Worm (Caenorhabditis elegans): ENCODE measurements around the gene C55C3.73.

ce11 chrIV:5658897-5659296 is 44.4 kb downstream of the C55C3.73 start:
- TF ChIP-seq fos-1 (tag; optimal IDR thresholded peaks at IDR 0.05) (peak; percentile 28), unc-55 (GFP tag; optimal IDR thresholded peaks at IDR 0.05) (no peak), nhr-25 (tag; optimal IDR thresholded peaks at IDR 0.05) (no peak), unc-62 (GFP tag; optimal IDR thresholded peaks at IDR 0.05) (no peak), unc-39 (tag; optimal IDR thresholded peaks at IDR 0.05) (no peak), nhr-10 (tag; optimal IDR thresholded peaks at IDR 0.05) (no peak), crh-2 (tag; optimal IDR thresholded peaks at IDR 0.05) (no peak), lin-13 (GFP tag; optimal IDR thresholded peaks at IDR 0.05) (no peak), elt-3 (tag; optimal IDR thresholded peaks at IDR 0.05) (no peak), ama-1 (optimal IDR thresholded peaks at IDR 0.05) (no peak), aly-2 (tag; optimal IDR thresholded peaks at IDR 0.05) (no peak), ztf-11 (tag; optimal IDR thresholded peaks at IDR 0.05) (no peak), elt-1 (tag; optimal IDR thresholded peaks at IDR 0.05) (no peak)

All from whole organism, L2 larva.